Fruit fly (Drosophila melanogaster) whole organism, embryonic: Measurements from ENCODE around the gene PH4alphaNE2.

ENCODE experiments used
- CG1024 ChIP-seq: fragments of 200-800 bp; sonication (Bioruptor generic); IDR thresholded peaks from 2 replicates; pipeline ENCODE4 v1.3.6; 2022; ENCODE audit warnings: missing biosample characterization, missing genetic modification characterization
- CG10543 ChIP-seq: fragments of 200-800 bp; sonication (Bioruptor generic); optimal IDR thresholded peaks from 3 replicates; lab custom pipeline; 2017; ENCODE audit warnings: missing biosample characterization, mild to moderate bottlenecking, missing genetic modification characterization, moderate library complexity
- CG11723 ChIP-seq: fragments of 200-800 bp; sonication (Bioruptor generic); optimal IDR thresholded peaks from 2 replicates; lab custom pipeline; 2017; ENCODE audit warnings: missing biosample characterization, mild to moderate bottlenecking, missing genetic modification characterization
- CG1233 ChIP-seq: fragments of 200-800 bp; sonication (Bioruptor generic); optimal IDR thresholded peaks from 4 replicates; lab custom pipeline; 2018; ENCODE audit warnings: missing biosample characterization, mild to moderate bottlenecking, missing genetic modification characterization
- CG13775 ChIP-seq: fragments of 200-800 bp; sonication (Bioruptor generic); optimal IDR thresholded peaks from 3 replicates; lab custom pipeline; 2017; ENCODE audit warnings: missing biosample characterization, mild to moderate bottlenecking, missing genetic modification characterization
- CG15601 ChIP-seq: fragments of 200-800 bp; sonication (Bioruptor generic); optimal IDR thresholded peaks from 3 replicates; lab custom pipeline; 2019; ENCODE audit warnings: missing biosample characterization, mild to moderate bottlenecking, missing genetic modification characterization, moderate library complexity
- CG17359 ChIP-seq: fragments of 200-800 bp; sonication (Bioruptor generic); optimal IDR thresholded peaks from 3 replicates; lab custom pipeline; 2018; ENCODE audit warnings: missing biosample characterization, mild to moderate bottlenecking, missing genetic modification characterization, moderate library complexity
- CG17912 ChIP-seq: fragments of 200-800 bp; sonication (Bioruptor generic); optimal IDR thresholded peaks from 2 replicates; lab custom pipeline; 2018; ENCODE audit warnings: missing biosample characterization, mild to moderate bottlenecking, missing genetic modification characterization
- CG30403 ChIP-seq: fragments of 200-800 bp; sonication (Bioruptor generic); optimal IDR thresholded peaks from 3 replicates; lab custom pipeline; 2016; ENCODE audit warnings: missing biosample characterization, missing genetic modification characterization
- CG30431 ChIP-seq: fragments of 200-800 bp; sonication (Bioruptor generic); optimal IDR thresholded peaks from 2 replicates; lab custom pipeline; 2017; ENCODE audit warnings: missing biosample characterization, missing genetic modification characterization
- CG31224 ChIP-seq: fragments of 200-800 bp; sonication (Bioruptor generic); IDR thresholded peaks from 2 replicates; pipeline ENCODE4 v1.3.6; 2022; ENCODE audit warnings: missing biosample characterization, missing genetic modification characterization
- CG31365 ChIP-seq: fragments of 200-800 bp; sonication (Bioruptor generic); optimal IDR thresholded peaks from 2 replicates; lab custom pipeline; 2018; ENCODE audit warnings: missing biosample characterization, mild to moderate bottlenecking, missing genetic modification characterization
- CG3281 ChIP-seq: fragments of 200-800 bp; sonication (Bioruptor generic); optimal IDR thresholded peaks from 3 replicates; lab custom pipeline; 2017; ENCODE audit warnings: missing biosample characterization, mild to moderate bottlenecking, missing genetic modification characterization
- CG34376 ChIP-seq: fragments of 200-800 bp; sonication (Bioruptor generic); optimal IDR thresholded peaks from 2 replicates; lab custom pipeline; 2018; ENCODE audit warnings: missing biosample characterization, mild to moderate bottlenecking, missing genetic modification characterization
- CG3726 ChIP-seq: fragments of 200-800 bp; sonication (Bioruptor generic); IDR thresholded peaks from 3 replicates; pipeline ENCODE4, ENCODE4 v1.3.6; 2022; ENCODE audit warnings: missing biosample characterization, missing genetic modification characterization
- CG7928 ChIP-seq: fragments of 200-800 bp; sonication (Bioruptor generic); optimal IDR thresholded peaks from 2 replicates; lab custom pipeline; 2017; ENCODE audit warnings: missing biosample characterization, mild to moderate bottlenecking, missing genetic modification characterization
- Dek ChIP-seq: fragments of 200-800 bp; sonication (Bioruptor generic); optimal IDR thresholded peaks from 3 replicates; lab custom pipeline; 2019; ENCODE audit warnings: missing biosample characterization, mild to moderate bottlenecking, missing genetic modification characterization, moderate library complexity
- Dip2 ChIP-seq: fragments of 200-800 bp; sonication (Bioruptor generic); IDR thresholded peaks from 2 replicates; pipeline ENCODE4 v1.3.6; 2022; ENCODE audit warnings: missing biosample characterization, missing genetic modification characterization
- Dp ChIP-seq: fragments of 200-800 bp; sonication (Bioruptor generic); optimal IDR thresholded peaks from 2 replicates; lab custom pipeline; 2018; ENCODE audit warnings: missing biosample characterization, mild to moderate bottlenecking, missing genetic modification characterization, moderate library complexity
- Gsc ChIP-seq: fragments of 200-800 bp; sonication (Bioruptor generic); IDR thresholded peaks from 2 replicates; pipeline ENCODE4 v1.3.6; 2022; ENCODE audit warnings: missing biosample characterization, missing genetic modification characterization
- HHEX ChIP-seq: fragments of 200-800 bp; sonication (Bioruptor generic); optimal IDR thresholded peaks from 3 replicates; lab custom pipeline; 2017; ENCODE audit warnings: missing biosample characterization, mild to moderate bottlenecking, missing genetic modification characterization, missing genetic modification reagents
- Hmr ChIP-seq: fragments of 200-800 bp; sonication (Bioruptor generic); optimal IDR thresholded peaks from 3 replicates; lab custom pipeline; 2017; ENCODE audit warnings: mild to moderate bottlenecking, missing biosample characterization, missing genetic modification reagents, missing genetic modification characterization
- Lim3 ChIP-seq: fragments of 200-800 bp; sonication (Bioruptor generic); IDR thresholded peaks from 2 replicates; pipeline ENCODE4 v1.3.6; 2022; ENCODE audit warnings: missing biosample characterization, missing genetic modification characterization
- Mrtf ChIP-seq: fragments of 200-800 bp; sonication (Bioruptor generic); IDR thresholded peaks from 3 replicates; pipeline ENCODE4 v1.3.6; 2022; ENCODE audit warnings: missing biosample characterization, missing genetic modification characterization
- NFAT ChIP-seq: fragments of 200-800 bp; sonication (Bioruptor generic); IDR thresholded peaks from 2 replicates; pipeline ENCODE4 v1.3.6; 2022; ENCODE audit warnings: missing biosample characterization, missing genetic modification characterization
- Ptx1 ChIP-seq: fragments of 200-800 bp; sonication (Bioruptor generic); IDR thresholded peaks from 2 replicates; pipeline ENCODE4 v1.3.6; 2022; ENCODE audit warnings: missing biosample characterization, missing genetic modification characterization
- Sox102F ChIP-seq: fragments of 200-800 bp; sonication (Bioruptor generic); optimal IDR thresholded peaks from 2 replicates; lab custom pipeline; 2018; ENCODE audit warnings: missing biosample characterization, mild to moderate bottlenecking, missing genetic modification characterization, moderate library complexity
- Trl ChIP-seq, 3 experiments: fragments of >200 bp in 2 of 3; fragments of 200-800 bp in 1 of 3; sonication (Bioruptor generic) in 1 of 3; optimal IDR thresholded peaks; 2 replicates in 1 of 3; 3 replicates in 2 of 3; lab custom pipeline; 2016 to 2017; ENCODE audit warnings: missing biosample characterization in 1 of 3, missing genetic modification characterization in 1 of 3
- Vsx1 ChIP-seq: fragments of 200-800 bp; sonication (Bioruptor generic); optimal IDR thresholded peaks from 2 replicates; lab custom pipeline; 2017; ENCODE audit warnings: missing biosample characterization, mild to moderate bottlenecking, missing genetic modification characterization, missing genetic modification reagents
- ase ChIP-seq: fragments of 200-800 bp; sonication (Bioruptor generic); IDR thresholded peaks from 3 replicates; pipeline ENCODE4 v1.3.6; 2022; ENCODE audit warnings: missing biosample characterization, missing genetic modification characterization
- dm ChIP-seq: fragments of 200-800 bp; sonication (Bioruptor generic); optimal IDR thresholded peaks from 3 replicates; lab custom pipeline; 2016; ENCODE audit warnings: missing biosample characterization, missing genetic modification characterization
- dmrt11E ChIP-seq: fragments of 200-800 bp; sonication (Bioruptor generic); optimal IDR thresholded peaks from 3 replicates; lab custom pipeline; 2018; ENCODE audit warnings: missing biosample characterization, mild to moderate bottlenecking, missing genetic modification characterization, moderate library complexity
- fru ChIP-seq: fragments of >200 bp; optimal IDR thresholded peaks from 2 replicates; lab custom pipeline; 2017
- fu2 ChIP-seq: fragments of 200-800 bp; sonication (Bioruptor generic); optimal IDR thresholded peaks from 2 replicates; lab custom pipeline; 2016; ENCODE audit warnings: missing biosample characterization, missing genetic modification characterization
- gcm2 ChIP-seq: fragments of 200-800 bp; sonication (Bioruptor generic); optimal IDR thresholded peaks from 2 replicates; lab custom pipeline; 2016; ENCODE audit warnings: missing biosample characterization, missing genetic modification characterization
- gro ChIP-seq: fragments of 200-800 bp; sonication (Bioruptor generic); optimal IDR thresholded peaks from 2 replicates; lab custom pipeline; 2016; ENCODE audit warnings: missing biosample characterization, missing genetic modification characterization
- h ChIP-seq: fragments of >200 bp; optimal IDR thresholded peaks from 2 replicates; lab custom pipeline; 2017
- lov ChIP-seq, 2 experiments: fragments of 200-800 bp in 1 of 2; fragments of >200 bp in 1 of 2; sonication (Bioruptor generic) in 1 of 2; IDR thresholded peaks in 1 of 2; optimal IDR thresholded peaks in 1 of 2; 2 replicates in 1 of 2; 3 replicates in 1 of 2; pipeline versions ENCODE4 v1.3.6 to Lab custom; 2017 to 2022; ENCODE audit warnings: missing biosample characterization in 1 of 2, missing genetic modification characterization in 1 of 2
- nerfin-1 ChIP-seq: fragments of 200-800 bp; sonication (Bioruptor generic); optimal IDR thresholded peaks from 3 replicates; lab custom pipeline; 2019; ENCODE audit warnings: missing biosample characterization, mild to moderate bottlenecking, missing genetic modification characterization, moderate library complexity
- nmo ChIP-seq: fragments of 200-800 bp; sonication (Bioruptor generic); optimal IDR thresholded peaks from 2 replicates; lab custom pipeline; 2018; ENCODE audit warnings: missing biosample characterization, mild to moderate bottlenecking, missing genetic modification characterization, moderate library complexity
- sens ChIP-seq: fragments of 200-800 bp; sonication (Bioruptor generic); peaks from one replicate; lab custom pipeline; 2016; ENCODE audit warnings: missing biosample characterization, missing genetic modification characterization
- seq ChIP-seq: fragments of 200-800 bp; sonication (Bioruptor generic); IDR thresholded peaks from 2 replicates; pipeline ENCODE4 v1.3.6; 2022; ENCODE audit warnings: missing biosample characterization, missing genetic modification characterization
- sisA ChIP-seq: fragments of 200-800 bp; sonication (Bioruptor generic); IDR thresholded peaks from 2 replicates; pipeline ENCODE4 v1.3.6; 2022; ENCODE audit warnings: missing biosample characterization, missing genetic modification characterization
- sr ChIP-seq: fragments of 200-800 bp; sonication (Bioruptor generic); IDR thresholded peaks from 3 replicates; pipeline ENCODE4 v1.3.6; 2022; ENCODE audit warnings: missing biosample characterization, missing genetic modification characterization
- stwl ChIP-seq: fragments of 200-800 bp; sonication (Bioruptor generic); optimal IDR thresholded peaks from 3 replicates; lab custom pipeline; 2018; ENCODE audit warnings: missing biosample characterization, mild to moderate bottlenecking, missing genetic modification characterization, moderate library complexity
- tgo ChIP-seq: fragments of 200-800 bp; sonication (Bioruptor generic); IDR thresholded peaks from 3 replicates; pipeline ENCODE4 v1.3.6; 2022; ENCODE audit warnings: missing biosample characterization, missing genetic modification characterization
- tll ChIP-seq, 2 experiments: fragments of 200-800 bp in 1 of 2; fragments of >200 bp in 1 of 2; sonication (Bioruptor generic) in 1 of 2; optimal IDR thresholded peaks; 2 replicates each; lab custom pipeline; 2017 to 2019; ENCODE audit warnings: missing biosample characterization in 2 of 2, missing genetic modification characterization in 2 of 2, mild to moderate bottlenecking in 1 of 2, moderate library complexity in 1 of 2
- trem ChIP-seq: fragments of 200-800 bp; optimal IDR thresholded peaks from 3 replicates; lab custom pipeline; 2019; ENCODE audit warnings: missing biosample characterization, mild to moderate bottlenecking, missing genetic modification characterization, moderate library complexity
- trh ChIP-seq: fragments of 200-800 bp; sonication (Bioruptor generic); optimal IDR thresholded peaks from 2 replicates; lab custom pipeline; 2016; ENCODE audit warnings: missing biosample characterization, missing genetic modification characterization
- z ChIP-seq: fragments of 200-800 bp; sonication (Bioruptor generic); IDR thresholded peaks from 3 replicates; pipeline ENCODE4 v1.3.6; 2022; ENCODE audit warnings: missing biosample characterization, missing genetic modification characterization

The PH4alphaNE2 gene

dm6 chr3R:30531989-30532653, 20.1 kb upstream of the PH4alphaNE2 start, which contains the start of gene tmod (continued):
- TF ChIP-seq Sox102F (GFP tag; lab: Kevin White, UChicago) = peak; percentile 57
- TF ChIP-seq CG3281 = peak; percentile 43
- no peak for TF ChIP-seq fu2 (GFP tag; lab: Kevin White, UChicago)
- peak; percentile 64 for TF ChIP-seq CG10543 (GFP tag; lab: Kevin White, UChicago)
- peak; percentile 36 for TF ChIP-seq CG15601 (tag; lab: Kevin White, UChicago)
- no peak for TF ChIP-seq CG30431 (GFP tag; lab: Kevin White, UChicago)
- peak; percentile 72 for TF ChIP-seq nmo
- peak; percentile 91 for TF ChIP-seq sens (GFP tag; lab: Kevin White, UChicago)
- TF ChIP-seq lov (optimal IDR thresholded peaks at IDR 0.05; lab: Kevin White, UChicago) = no peak
- no peak for TF ChIP-seq lov (GFP tag; IDR thresholded peaks at IDR 0.05; lab: Robert Waterston, UW)
- peak; percentile 2 for TF ChIP-seq CG1233 (GFP tag; lab: Kevin White, UChicago)
- TF ChIP-seq stwl (tag; lab: Kevin White, UChicago) = no peak
- TF ChIP-seq sr = peak; percentile 36; the same call in 1 of the 3 replicates
- no peak for TF ChIP-seq tll (GFP tag; optimal IDR thresholded peaks at IDR 0.05; lab: Kevin White, UChicago)
- peak; percentile 55 for TF ChIP-seq Ptx1 (GFP tag; lab: Robert Waterston, UW)
- TF ChIP-seq Gsc (GFP tag; lab: Robert Waterston, UW) = no peak
- TF ChIP-seq fru (lab: Kevin White, UChicago) = no peak
- TF ChIP-seq CG30403 (GFP tag; lab: Kevin White, UChicago) = peak; percentile 43
- 0 out of 2 replicates have a peak, but pooled peaks have one; percentile 42 for TF ChIP-seq sisA (GFP tag; lab: Robert Waterston, UW)
- TF ChIP-seq Mrtf (GFP tag; lab: Robert Waterston, UW) = no peak
- no peak for TF ChIP-seq gcm2 (GFP tag; lab: Kevin White, UChicago)
- peak; percentile 53 for TF ChIP-seq nerfin-1 (tag; lab: Kevin White, UChicago)
- TF ChIP-seq CG11723 (GFP tag; lab: Kevin White, UChicago) = peak; percentile 39
- 0 out of 2 replicates have a peak, but pooled peaks have one; percentile 11 for TF ChIP-seq CG1024 (GFP tag; lab: Robert Waterston, UW)
- TF ChIP-seq trem (tag; lab: Kevin White, UChicago) = peak; percentile 59
- TF ChIP-seq Trl (optimal IDR thresholded peaks at IDR 0.05; lab: Kevin White, UChicago) = peak; percentile 79 to 84
- no peak for TF ChIP-seq Trl (GFP tag; optimal IDR thresholded peaks at IDR 0.05; lab: Kevin White, UChicago)
- TF ChIP-seq Dip2 (GFP tag; lab: Robert Waterston, UW) = no peak
- TF ChIP-seq CG7928 (GFP tag; lab: Kevin White, UChicago) = no peak
- no peak for TF ChIP-seq Vsx1 (GFP tag; lab: Kevin White, UChicago)
- TF ChIP-seq CG13775 = peak; percentile 23
- no peak for TF ChIP-seq trh
- no peak for TF ChIP-seq dm (GFP tag; lab: Kevin White, UChicago)
- TF ChIP-seq gro = no peak
- TF ChIP-seq ase = no peak
- TF ChIP-seq h (lab: Kevin White, UChicago) = no peak
- 0 out of 2 replicates have a peak, but pooled peaks have one; percentile 7 for TF ChIP-seq NFAT (GFP tag; lab: Robert Waterston, UW)
- TF ChIP-seq Lim3 (GFP tag; lab: Robert Waterston, UW) = no peak
- TF ChIP-seq CG17912 = no peak
- TF ChIP-seq dmrt11E (tag; lab: Kevin White, UChicago) = peak; percentile 62
- peak; percentile 49; the same call in 2 of the 3 replicates for TF ChIP-seq tgo (GFP tag; lab: Robert Waterston, UW)
- TF ChIP-seq Hmr (GFP tag; lab: Kevin White, UChicago) = no peak
- no peak for TF ChIP-seq CG3726 (GFP tag; lab: Robert Waterston, UW)
- no peak for TF ChIP-seq CG31365 (tag; lab: Kevin White, UChicago)
- no peak for TF ChIP-seq Dp (GFP tag; lab: Kevin White, UChicago)
- TF ChIP-seq CG17359 (tag; lab: Kevin White, UChicago) = peak; percentile 66
- TF ChIP-seq seq = no peak
- peak; percentile 40 for TF ChIP-seq CG34376 (GFP tag; lab: Kevin White, UChicago)
- no peak for TF ChIP-seq z (GFP tag; lab: Robert Waterston, UW)
- no peak for TF ChIP-seq Dek (tag; lab: Kevin White, UChicago)
- no peak for TF ChIP-seq HHEX
- TF ChIP-seq CG31224 = no peak
